Worm (Caenorhabditis elegans): ENCODE results near the gene dpy-30.

The dpy-30 gene

DNA sequence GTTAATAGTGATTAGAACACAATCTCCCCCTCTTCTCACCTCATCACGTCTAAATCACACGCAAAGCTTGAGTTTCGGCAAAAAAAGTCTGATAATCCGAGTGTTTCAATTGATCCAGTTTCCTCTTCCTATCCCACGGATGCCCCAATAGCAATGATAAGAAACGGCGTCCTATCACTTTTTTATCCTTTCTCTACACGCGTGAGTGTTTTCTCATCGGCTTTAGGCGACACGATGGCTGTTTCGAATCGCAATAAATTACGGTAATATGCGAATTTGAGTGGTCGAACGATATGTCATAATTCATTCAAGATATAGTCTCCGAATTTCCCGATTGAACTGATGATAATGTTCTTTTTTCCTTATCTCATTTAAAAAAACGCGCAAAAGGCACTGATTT is 8.2 kb downstream of the dpy-30 start:
- peak; percentile 0 for TF ChIP-seq elt-1 (tag; optimal IDR thresholded peaks at IDR 0.05; ENCODE audit: borderline replicate concordance, insufficient read depth)
- TF ChIP-seq nhr-237 (tag; optimal IDR thresholded peaks at IDR 0.05): no peak
- peak; percentile 17 for TF ChIP-seq ham-2 (GFP tag; optimal IDR thresholded peaks at IDR 0.05)

DNA sequence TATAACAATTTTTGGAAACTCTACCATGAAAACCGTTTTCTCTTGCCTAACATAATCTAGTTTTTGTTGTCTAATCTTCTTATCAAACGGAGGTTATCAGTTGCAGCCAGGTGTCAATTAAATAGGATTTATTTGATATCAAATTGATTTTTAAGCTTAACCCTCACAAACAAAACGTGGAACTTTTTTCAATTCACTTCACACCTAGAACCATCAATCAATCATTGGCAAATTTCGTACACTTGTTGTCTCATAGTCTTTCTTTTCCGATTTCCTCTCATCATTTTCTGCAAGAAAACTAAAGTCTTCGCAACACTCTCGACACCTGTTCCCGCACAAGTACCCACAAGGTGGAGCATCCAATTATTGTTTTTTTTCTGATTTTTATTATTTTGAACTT is 17.4 kb downstream of the dpy-30 start:
- TF ChIP-seq unc-62 (GFP tag; optimal IDR thresholded peaks at IDR 0.05): peak; percentile 41
- TF ChIP-seq hlh-1 (tag; optimal IDR thresholded peaks at IDR 0.05): peak; percentile 42
- no peak for TF ChIP-seq blmp-1 (tag; optimal IDR thresholded peaks at IDR 0.05)

DNA sequence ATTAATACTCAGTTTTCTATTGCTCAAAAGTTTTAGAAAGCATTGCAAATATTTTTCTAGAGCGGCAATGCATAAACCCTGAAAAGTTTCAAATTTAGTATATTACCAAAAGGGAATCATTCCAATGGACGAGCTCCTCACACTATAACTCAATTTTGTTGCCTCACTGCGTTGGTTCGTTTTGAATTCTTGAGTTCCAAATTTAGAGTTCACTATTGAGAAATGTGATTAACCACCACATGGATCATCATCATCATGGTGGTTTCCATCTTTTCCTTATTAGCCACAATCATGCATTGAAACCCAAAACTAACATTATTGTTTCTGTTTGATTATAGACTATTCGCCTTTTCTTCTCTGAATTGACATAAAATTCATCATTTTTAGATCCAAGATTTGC is 18.6 kb downstream of the dpy-30 start:
- TF ChIP-seq drap-1 (GFP tag; optimal IDR thresholded peaks at IDR 0.05) (no peak), ceh-83 (GFP tag; optimal IDR thresholded peaks at IDR 0.05) (no peak), ces-1 (GFP tag; optimal IDR thresholded peaks at IDR 0.05) (peak; percentile 89), M03D4.4 (tag; optimal IDR thresholded peaks at IDR 0.05) (no peak), cnd-1 (tag; optimal IDR thresholded peaks at IDR 0.05) (no peak), mep-1 (tag; optimal IDR thresholded peaks at IDR 0.05) (no peak), nhr-237 (tag; optimal IDR thresholded peaks at IDR 0.05) (no peak), pha-4 (tag; optimal IDR thresholded peaks at IDR 0.05) (no peak)

DNA sequence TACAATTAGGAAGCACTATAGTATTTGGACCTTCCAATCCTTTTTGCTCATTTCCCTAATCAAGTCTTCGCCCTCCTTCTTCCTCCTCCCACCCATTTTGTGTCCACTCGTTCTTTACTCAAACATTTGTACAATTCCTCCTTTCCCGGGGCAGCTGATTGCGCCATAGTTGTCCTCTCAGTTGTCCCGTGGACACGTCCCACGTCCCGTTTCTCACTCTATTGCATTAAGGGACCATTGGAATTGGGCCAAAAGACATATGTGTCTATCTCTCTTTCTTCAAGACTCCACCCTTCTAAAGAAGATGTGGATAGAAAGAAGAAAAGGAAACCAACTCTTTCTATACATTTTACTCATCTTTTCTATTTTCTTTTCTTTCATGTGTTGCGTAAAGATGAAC is 19.8 kb downstream of the dpy-30 start:
- TF ChIP-seq unc-120 (tag; optimal IDR thresholded peaks at IDR 0.05; ENCODE audit: poor library complexity, severe bottlenecking): no peak
- peak; percentile 97 for TF ChIP-seq ces-1 (GFP tag; optimal IDR thresholded peaks at IDR 0.05)

DNA sequence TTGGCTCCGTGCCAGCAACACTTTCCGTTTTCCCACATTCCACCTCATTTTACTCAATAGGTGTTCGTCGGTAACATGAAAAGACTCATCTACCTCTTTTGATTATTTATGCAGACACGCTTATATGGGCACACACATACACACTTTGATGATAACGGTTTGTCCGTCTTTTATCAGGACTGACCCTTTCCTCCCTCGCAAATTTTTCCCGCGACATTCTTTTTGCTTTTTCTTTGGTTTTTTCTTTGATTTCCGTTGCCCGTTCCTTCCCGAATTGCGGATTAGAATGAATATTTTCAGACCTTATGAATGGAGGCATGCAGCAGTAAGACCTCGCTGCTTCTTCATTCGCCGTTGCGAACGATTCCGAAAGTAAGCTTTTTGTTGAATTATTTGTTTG is 21.7 kb downstream of the dpy-30 start, which contains the start of gene vab-8:
vab-8 (plus strand) TSS at position 301 of the 400 bp plus-strand sequence.
- TF ChIP-seq tbx-8 (GFP tag; optimal IDR thresholded peaks at IDR 0.05) (no peak), pha-4 (tag; optimal IDR thresholded peaks at IDR 0.05) (no peak)

DNA sequence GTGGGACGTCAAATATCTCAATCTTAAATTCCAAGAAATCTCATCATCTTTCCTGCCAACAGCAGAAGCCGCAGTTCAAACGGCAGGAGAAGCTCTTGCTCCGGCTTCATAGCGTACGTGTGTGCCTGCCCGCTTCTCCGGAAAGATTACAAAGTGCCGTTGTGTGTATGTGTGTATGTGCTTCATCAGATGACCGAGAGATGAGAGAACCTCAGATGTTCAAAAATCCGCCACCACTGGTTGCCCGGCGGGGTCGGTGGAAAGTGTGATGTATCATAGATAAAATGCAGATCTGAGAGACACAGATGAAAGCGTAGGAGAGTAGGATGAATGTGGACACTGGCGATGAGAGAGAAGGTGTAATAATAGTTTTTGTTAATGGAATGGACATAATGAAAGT is 42.1 kb downstream of the dpy-30 start:
- TF ChIP-seq unc-120 (tag; optimal IDR thresholded peaks at IDR 0.05; ENCODE audit: poor library complexity, severe bottlenecking) (peak; percentile 75), lin-32 (GFP tag; optimal IDR thresholded peaks at IDR 0.05) (no peak), unc-62 (GFP tag; optimal IDR thresholded peaks at IDR 0.05) (peak; percentile 36), hlh-1 (tag; optimal IDR thresholded peaks at IDR 0.05) (peak; percentile 82)

DNA sequence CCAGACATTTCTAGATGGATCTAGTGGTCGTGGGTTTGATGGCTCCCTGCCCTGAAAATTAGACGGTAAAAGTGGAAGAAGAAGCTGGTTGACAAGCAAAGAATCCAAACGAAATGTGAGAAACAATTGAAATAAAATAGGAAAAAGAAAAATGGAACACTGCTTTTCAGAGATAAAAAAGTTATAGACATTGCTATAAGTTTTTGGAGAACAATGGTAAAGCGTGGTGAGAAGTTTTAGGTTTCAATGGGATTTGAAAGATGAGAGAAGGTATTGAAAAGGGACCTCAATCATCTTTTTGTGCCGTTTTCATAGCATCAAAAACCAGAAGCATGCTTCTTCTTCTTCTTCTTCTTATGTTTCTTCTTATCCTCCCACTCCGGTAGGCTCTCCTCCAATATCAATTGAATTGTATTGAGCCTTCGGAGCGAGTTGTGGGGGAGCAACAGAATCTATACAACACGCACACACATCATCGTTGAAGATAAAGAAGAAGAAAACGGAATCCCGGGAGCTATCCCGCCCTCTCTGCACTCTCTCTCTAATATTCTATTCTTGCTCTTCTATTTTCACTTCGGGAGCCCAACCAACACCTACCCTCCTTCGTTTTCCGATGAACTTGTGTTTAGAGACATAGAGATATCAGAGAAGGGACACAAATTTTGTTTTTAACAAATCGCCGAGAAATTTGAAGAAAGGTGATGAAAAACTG is 43.1 kb downstream of the dpy-30 start, which contains the start of gene myo-3:
myo-3 (minus strand) TSS at position 51 of the 712 bp plus-strand sequence.
- TF ChIP-seq ceh-43 (GFP tag; optimal IDR thresholded peaks at IDR 0.05) (no peak), ces-1 (GFP tag; optimal IDR thresholded peaks at IDR 0.05) (no peak), hlh-1 (tag; optimal IDR thresholded peaks at IDR 0.05) (peak; percentile 67), unc-120 (tag; optimal IDR thresholded peaks at IDR 0.05; ENCODE audit: poor library complexity, severe bottlenecking) (peak; percentile 79), nhr-237 (tag; optimal IDR thresholded peaks at IDR 0.05) (no peak)

DNA sequence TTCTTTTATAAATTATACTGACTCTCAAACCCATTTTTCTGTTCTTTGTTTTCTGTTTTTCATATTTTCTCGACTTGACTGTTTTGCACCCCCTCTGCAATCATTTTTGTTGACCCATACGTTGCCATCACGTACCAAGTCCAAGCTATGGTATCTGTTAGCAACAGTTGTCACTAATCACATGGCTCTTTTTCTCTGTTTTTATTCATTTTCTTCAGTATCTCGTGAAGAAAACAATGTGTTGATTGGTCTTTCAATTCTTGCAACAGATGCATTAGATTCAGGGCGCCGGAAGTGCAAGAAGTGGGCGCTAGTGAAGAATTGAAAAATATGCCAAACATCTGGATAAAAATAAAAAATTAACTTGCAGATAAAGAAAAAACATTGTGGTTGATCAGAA is 44.2 kb downstream of the dpy-30 start:
- TF ChIP-seq cnd-1 (tag; optimal IDR thresholded peaks at IDR 0.05) (no peak), lin-13 (tag; optimal IDR thresholded peaks at IDR 0.05) (no peak), tbx-8 (GFP tag; optimal IDR thresholded peaks at IDR 0.05) (no peak), unc-62 (GFP tag; optimal IDR thresholded peaks at IDR 0.05) (no peak), elt-3 (tag; optimal IDR thresholded peaks at IDR 0.05) (no peak), lsy-2 (tag; optimal IDR thresholded peaks at IDR 0.05) (no peak), mls-2 (tag; optimal IDR thresholded peaks at IDR 0.05) (no peak), zip-8 (tag; optimal IDR thresholded peaks at IDR 0.05) (no peak), blmp-1 (tag; optimal IDR thresholded peaks at IDR 0.05) (no peak), bed-3 (GFP tag; optimal IDR thresholded peaks at IDR 0.05) (no peak), hlh-1 (tag; optimal IDR thresholded peaks at IDR 0.05) (peak; percentile 81), ceh-83 (GFP tag; optimal IDR thresholded peaks at IDR 0.05) (no peak), mep-1 (tag; optimal IDR thresholded peaks at IDR 0.05) (no peak), M03D4.4 (tag; optimal IDR thresholded peaks at IDR 0.05) (no peak), unc-120 (tag; optimal IDR thresholded peaks at IDR 0.05; ENCODE audit: poor library complexity, severe bottlenecking) (peak; percentile 35), nhr-237 (tag; optimal IDR thresholded peaks at IDR 0.05) (no peak)
